Worm (Caenorhabditis elegans): ENCODE measurements around the gene W02B12.13.
A peak's percentile ranks its signal among the peaks of the same experiment; 100 is the strongest.

The W02B12.13 gene

ce11 chrII:11484600-11484999 is 39.5 kb downstream of the W02B12.13 start (continued):
- peak; percentile 63 for TF ChIP-seq F33H1.4 (GFP tag; IDR thresholded peaks at IDR 0.05)
- TF ChIP-seq repo-1 (tag; optimal IDR thresholded peaks at IDR 0.05), result peak; percentile 87
- TF ChIP-seq ztf-3 (GFP tag; optimal IDR thresholded peaks at IDR 0.05), result peak; percentile 41
- peak; percentile 90 for TF ChIP-seq ztf-6 (GFP tag; IDR thresholded peaks at IDR 0.05)
- TF ChIP-seq zim-3 (tag; optimal IDR thresholded peaks at IDR 0.05), result peak; percentile 94
- TF ChIP-seq tlf-1 (GFP tag; optimal IDR thresholded peaks at IDR 0.05), result peak; percentile 76
- TF ChIP-seq hmg-20 (GFP tag; IDR thresholded peaks at IDR 0.05), result peak; percentile 88
- peak; percentile 87 for TF ChIP-seq ztf-26 (tag; optimal IDR thresholded peaks at IDR 0.05)
- TF ChIP-seq gei-17 (GFP tag; optimal IDR thresholded peaks at IDR 0.05), result peak; percentile 47
- TF ChIP-seq chd-7 (tag; optimal IDR thresholded peaks at IDR 0.05), result peak; percentile 93
- TF ChIP-seq cebp-1 (GFP tag; IDR thresholded peaks at IDR 0.05), result peak; percentile 56; the same call in 1 of the 2 replicates
- TF ChIP-seq cebp-1 (tag; optimal IDR thresholded peaks at IDR 0.05), result no peak
- no peak for TF ChIP-seq sdz-38 (tag; optimal IDR thresholded peaks at IDR 0.05)
- TF ChIP-seq F49E8.2 (tag; optimal IDR thresholded peaks at IDR 0.05; ENCODE audit: insufficient read depth), result peak; percentile 24
- peak; percentile 84 for TF ChIP-seq rpc-1 (optimal IDR thresholded peaks at IDR 0.05)
- peak; percentile 99 for TF ChIP-seq rpc-1 (tag; optimal IDR thresholded peaks at IDR 0.05)
- peak; percentile 52 for TF ChIP-seq dpff-1 (tag; optimal IDR thresholded peaks at IDR 0.05)
- peak; percentile 69 for TF ChIP-seq C17E4.6 (GFP tag; IDR thresholded peaks at IDR 0.05)
- TF ChIP-seq lag-1 (GFP tag; IDR thresholded peaks at IDR 0.05), result peak; percentile 87; the same call in 1 of the 2 replicates
- TF ChIP-seq Y95B8A.8 (GFP tag; IDR thresholded peaks at IDR 0.05), result 0 out of 2 replicates have a peak, but pooled peaks have one; percentile 31
- peak; percentile 15 for TF ChIP-seq xnd-1 (tag; optimal IDR thresholded peaks at IDR 0.05)
- TF ChIP-seq dox-1 (GFP tag; IDR thresholded peaks at IDR 0.05), result peak; percentile 94
- TF ChIP-seq lin-40 (tag; optimal IDR thresholded peaks at IDR 0.05), result peak; percentile 66
- peak; percentile 63 for TF ChIP-seq F22D6.2 (tag; optimal IDR thresholded peaks at IDR 0.05)
- 0 out of 2 replicates have a peak, but pooled peaks have one; percentile 79 for TF ChIP-seq let-526 (GFP tag; IDR thresholded peaks at IDR 0.05)
- TF ChIP-seq cebp-2 (GFP tag; IDR thresholded peaks at IDR 0.05), result peak; percentile 97
- no peak for TF ChIP-seq unc-62 (GFP tag; optimal IDR thresholded peaks at IDR 0.05)
- no peak for TF ChIP-seq bed-2 (GFP tag; IDR thresholded peaks at IDR 0.05)
- peak; percentile 72 for TF ChIP-seq F57C9.4 (tag; optimal IDR thresholded peaks at IDR 0.05)
- 0 out of 2 replicates have a peak, but pooled peaks have one; percentile 50 for TF ChIP-seq Y67H2A.10 (GFP tag; conservative IDR thresholded peaks at IDR 0.05)
- peak; percentile 91 for TF ChIP-seq ceh-79 (tag; optimal IDR thresholded peaks at IDR 0.05)
- peak; percentile 93 for TF ChIP-seq nfyb-1 (GFP tag; IDR thresholded peaks at IDR 0.05)
- 0 out of 2 replicates have a peak, but pooled peaks have one; percentile 46 for TF ChIP-seq nfya-2 (GFP tag; IDR thresholded peaks at IDR 0.05)
- TF ChIP-seq nfya-1 (tag; optimal IDR thresholded peaks at IDR 0.05; ENCODE audit: borderline replicate concordance, insufficient read depth), result no peak
- peak; percentile 88 for TF ChIP-seq Y56A3A.18 (GFP tag; IDR thresholded peaks at IDR 0.05)
- peak; percentile 88 for TF ChIP-seq rcor-1 (GFP tag; IDR thresholded peaks at IDR 0.05)
- 0 out of 2 replicates have a peak, but pooled peaks have one; percentile 76 for TF ChIP-seq F37B4.10 (GFP tag; IDR thresholded peaks at IDR 0.05)
- no peak for TF ChIP-seq ama-1 (optimal IDR thresholded peaks at IDR 0.05)
- peak; percentile 92 to 93 for TF ChIP-seq ama-1 (GFP tag; optimal IDR thresholded peaks at IDR 0.05)
- TF ChIP-seq aptf-2 (GFP tag; conservative IDR thresholded peaks at IDR 0.05), result 0 out of 2 replicates have a peak, but pooled peaks have one; percentile 58
- TF ChIP-seq F55B11.4 (tag; optimal IDR thresholded peaks at IDR 0.05; ENCODE audit: borderline replicate concordance, insufficient read depth), result no peak
- peak; percentile 95 for TF ChIP-seq ZK185.1 (tag; optimal IDR thresholded peaks at IDR 0.05; ENCODE audit: poor library complexity, severe bottlenecking)
- TF ChIP-seq ekl-4 (GFP tag; IDR thresholded peaks at IDR 0.05), result peak; percentile 92
- TF ChIP-seq mes-4 (tag; optimal IDR thresholded peaks at IDR 0.05), result peak; percentile 90
- peak; percentile 88 for TF ChIP-seq somi-1 (GFP tag; optimal IDR thresholded peaks at IDR 0.05)
- peak; percentile 57 for TF ChIP-seq C06A6.2 (GFP tag; conservative IDR thresholded peaks at IDR 0.05)
- peak; percentile 67 to 78 for TF ChIP-seq let-607 (tag; optimal IDR thresholded peaks at IDR 0.05)
- peak; percentile 91 for TF ChIP-seq athp-1 (tag; optimal IDR thresholded peaks at IDR 0.05)
- TF ChIP-seq hmg-1.2 (GFP tag; IDR thresholded peaks at IDR 0.05), result peak; percentile 85

All from whole organism, young adult.